Fruit fly (Drosophila melanogaster) whole organism, embryonic: ENCODE results near the gene nonC.

Experiments
- Blimp-1 ChIP-seq: fragments of 200-800 bp; sonication (Bioruptor generic); optimal IDR thresholded peaks from 3 replicates; lab custom pipeline; 2018; ENCODE audit warnings: missing biosample characterization, missing genetic modification characterization, mild to moderate bottlenecking, moderate library complexity, missing genetic modification reagents
- BtbVII ChIP-seq: fragments of 200-800 bp; sonication (Bioruptor generic); optimal IDR thresholded peaks from 3 replicates; lab custom pipeline; 2017; ENCODE audit warnings: missing biosample characterization, mild to moderate bottlenecking, missing genetic modification characterization
- CG10274 ChIP-seq: fragments of 200-800 bp; sonication (Bioruptor generic); optimal IDR thresholded peaks from 3 replicates; lab custom pipeline; 2017; ENCODE audit warnings: missing biosample characterization, mild to moderate bottlenecking, missing genetic modification characterization
- CG10543 ChIP-seq: fragments of 200-800 bp; sonication (Bioruptor generic); optimal IDR thresholded peaks from 3 replicates; lab custom pipeline; 2017; ENCODE audit warnings: missing biosample characterization, mild to moderate bottlenecking, missing genetic modification characterization, moderate library complexity
- CG12104 ChIP-seq: fragments of 200-800 bp; sonication (Bioruptor generic); optimal IDR thresholded peaks from 3 replicates; lab custom pipeline; 2016; ENCODE audit warnings: missing biosample characterization, missing genetic modification characterization
- CG14667 ChIP-seq: fragments of 200-800 bp; sonication (Bioruptor generic); IDR thresholded peaks from 2 replicates; pipeline ENCODE4 v1.3.6; 2022; ENCODE audit warnings: missing biosample characterization, missing genetic modification characterization
- CG15269 ChIP-seq: fragments of 200-800 bp; sonication (Bioruptor generic); optimal IDR thresholded peaks from 2 replicates; lab custom pipeline; 2018; ENCODE audit warnings: missing biosample characterization, mild to moderate bottlenecking, missing genetic modification characterization, moderate library complexity
- CG1529 ChIP-seq: fragments of 200-800 bp; sonication (Bioruptor generic); optimal IDR thresholded peaks from 3 replicates; lab custom pipeline; 2018; ENCODE audit warnings: missing biosample characterization, missing genetic modification characterization
- CG15479 ChIP-seq: fragments of 200-800 bp; sonication (Bioruptor generic); optimal IDR thresholded peaks from 3 replicates; lab custom pipeline; 2019; ENCODE audit warnings: missing biosample characterization, mild to moderate bottlenecking, missing genetic modification characterization, moderate library complexity
- CG17361 ChIP-seq: fragments of 200-800 bp; sonication (Bioruptor generic); IDR thresholded peaks from 3 replicates; pipeline ENCODE4 v1.3.6; 2022; ENCODE audit warnings: missing biosample characterization, missing genetic modification characterization
- CG18262 ChIP-seq: fragments of 200-800 bp; optimal IDR thresholded peaks from 3 replicates; lab custom pipeline; 2019; ENCODE audit warnings: missing biosample characterization, mild to moderate bottlenecking, missing genetic modification characterization, moderate library complexity
- CG18476 ChIP-seq: fragments of 200-800 bp; sonication (Bioruptor generic); optimal IDR thresholded peaks from 2 replicates; lab custom pipeline; 2016; ENCODE audit warnings: missing biosample characterization, mild to moderate bottlenecking, missing genetic modification characterization
- CG18764 ChIP-seq: fragments of 200-800 bp; sonication (Bioruptor generic); optimal IDR thresholded peaks from 3 replicates; lab custom pipeline; 2016; ENCODE audit warnings: missing biosample characterization, missing genetic modification characterization
- CG2712 ChIP-seq: fragments of 200-800 bp; optimal IDR thresholded peaks from 3 replicates; lab custom pipeline; 2019; ENCODE audit warnings: missing biosample characterization, mild to moderate bottlenecking, missing genetic modification characterization, moderate library complexity
- CG31365 ChIP-seq: fragments of 200-800 bp; sonication (Bioruptor generic); optimal IDR thresholded peaks from 2 replicates; lab custom pipeline; 2018; ENCODE audit warnings: missing biosample characterization, mild to moderate bottlenecking, missing genetic modification characterization
- CG7786 ChIP-seq: fragments of 200-800 bp; sonication (Bioruptor generic); optimal IDR thresholded peaks from 2 replicates; lab custom pipeline; 2016; ENCODE audit warnings: missing biosample characterization, missing genetic modification characterization
- CG8359 ChIP-seq: fragments of 200-800 bp; sonication (Bioruptor generic); optimal IDR thresholded peaks from 2 replicates; lab custom pipeline; 2017; ENCODE audit warnings: missing biosample characterization, mild to moderate bottlenecking, missing genetic modification characterization, borderline replicate concordance
- CG8924 ChIP-seq: fragments of 200-800 bp; optimal IDR thresholded peaks from 3 replicates; lab custom pipeline; 2019; ENCODE audit warnings: missing biosample characterization, mild to moderate bottlenecking, missing genetic modification characterization, moderate library complexity
- Dad ChIP-seq: fragments of 200-800 bp; sonication (Bioruptor generic); optimal IDR thresholded peaks from 3 replicates; lab custom pipeline; 2016; ENCODE audit warnings: missing biosample characterization, missing genetic modification characterization
- Dek ChIP-seq: fragments of 200-800 bp; sonication (Bioruptor generic); optimal IDR thresholded peaks from 3 replicates; lab custom pipeline; 2019; ENCODE audit warnings: missing biosample characterization, mild to moderate bottlenecking, missing genetic modification characterization, moderate library complexity
- Eip74EF ChIP-seq, 2 experiments: fragments of 200-800 bp in 1 of 2; fragments of >200 bp in 1 of 2; sonication (Bioruptor generic) in 1 of 2; optimal IDR thresholded peaks; 2 replicates each; lab custom pipeline; 2017 to 2019; ENCODE audit warnings: missing biosample characterization in 2 of 2, missing genetic modification characterization in 2 of 2, mild to moderate bottlenecking in 1 of 2, moderate library complexity in 1 of 2
- H2.0 ChIP-seq: fragments of 200-800 bp; sonication (Bioruptor generic); IDR thresholded peaks from 2 replicates; pipeline ENCODE4 v1.3.6; 2022; ENCODE audit warnings: missing biosample characterization, missing genetic modification characterization
- Hmr ChIP-seq: fragments of 200-800 bp; sonication (Bioruptor generic); optimal IDR thresholded peaks from 3 replicates; lab custom pipeline; 2017; ENCODE audit warnings: mild to moderate bottlenecking, missing biosample characterization, missing genetic modification reagents, missing genetic modification characterization
- Kr ChIP-seq: fragments of 200-800 bp; sonication (Bioruptor generic); optimal IDR thresholded peaks from 2 replicates; lab custom pipeline; 2017; ENCODE audit warnings: missing biosample characterization, mild to moderate bottlenecking, missing genetic modification characterization
- Nf-YC ChIP-seq: fragments of 200-800 bp; optimal IDR thresholded peaks from 3 replicates; lab custom pipeline; 2019; ENCODE audit warnings: missing biosample characterization, mild to moderate bottlenecking, missing genetic modification characterization, moderate library complexity
- YL-1 ChIP-seq: fragments of 200-800 bp; sonication (Bioruptor generic); optimal IDR thresholded peaks from 3 replicates; lab custom pipeline; 2017; ENCODE audit warnings: missing biosample characterization, mild to moderate bottlenecking, missing genetic modification characterization
- al ChIP-seq: fragments of 200-800 bp; sonication (Bioruptor generic); IDR thresholded peaks from 2 replicates; pipeline ENCODE4 v1.3.6; 2022; ENCODE audit warnings: missing biosample characterization, missing genetic modification characterization
- az2 ChIP-seq: fragments of 200-800 bp; sonication (Bioruptor generic); optimal IDR thresholded peaks from 3 replicates; lab custom pipeline; 2016; ENCODE audit warnings: missing biosample characterization, missing genetic modification characterization
- chinmo ChIP-seq: fragments of 200-800 bp; sonication (Bioruptor generic); IDR thresholded peaks from 4 replicates; pipeline ENCODE4 v1.3.6; 2022; ENCODE audit warnings: missing biosample characterization, missing genetic modification characterization; ENCODE audit not compliant: partially characterized antibody
- da ChIP-seq: fragments of 200-800 bp; sonication (Bioruptor generic); optimal IDR thresholded peaks from 2 replicates; lab custom pipeline; 2016; ENCODE audit warnings: missing biosample characterization, missing genetic modification characterization
- danr ChIP-seq: fragments of 200-800 bp; sonication (Bioruptor generic); IDR thresholded peaks from 2 replicates; pipeline ENCODE4 v1.3.6; 2022; ENCODE audit warnings: missing biosample characterization, missing genetic modification characterization
- ems ChIP-seq: fragments of 200-800 bp; sonication (Bioruptor generic); optimal IDR thresholded peaks from 3 replicates; lab custom pipeline; 2016; ENCODE audit warnings: missing biosample characterization, missing genetic modification characterization
- eve ChIP-seq, 2 experiments: fragments of >200 bp; optimal IDR thresholded peaks; 2 replicates each; lab custom pipeline; 2017; ENCODE audit warnings: missing biosample characterization in 2 of 2, missing genetic modification characterization in 2 of 2
- exex ChIP-seq: fragments of 200-800 bp; sonication (Bioruptor generic); optimal IDR thresholded peaks from 4 replicates; lab custom pipeline; 2018; ENCODE audit warnings: missing biosample characterization, mild to moderate bottlenecking, missing genetic modification characterization, moderate library complexity
- hkb ChIP-seq, 2 experiments: fragments of 200-800 bp in 1 of 2; fragments of >200 bp in 1 of 2; sonication (Bioruptor generic) in 1 of 2; IDR thresholded peaks in 1 of 2; optimal IDR thresholded peaks in 1 of 2; 2 replicates each; pipeline versions ENCODE4 v1.3.6 to Lab custom; 2017 to 2022; ENCODE audit warnings: missing biosample characterization in 1 of 2, missing genetic modification characterization in 1 of 2
- kah ChIP-seq: fragments of 200-800 bp; sonication (Bioruptor generic); optimal IDR thresholded peaks from 2 replicates; lab custom pipeline; 2018; ENCODE audit warnings: missing biosample characterization, mild to moderate bottlenecking, missing genetic modification characterization
- maf-S ChIP-seq: fragments of 200-800 bp; sonication (Bioruptor generic); optimal IDR thresholded peaks from 2 replicates; lab custom pipeline; 2016; ENCODE audit warnings: missing biosample characterization, missing genetic modification characterization
- mld ChIP-seq: fragments of 200-800 bp; sonication (Bioruptor generic); IDR thresholded peaks from 3 replicates; pipeline ENCODE4 v1.3.6; 2022; ENCODE audit warnings: missing biosample characterization, missing genetic modification characterization; ENCODE audit not compliant: partially characterized antibody
- pan ChIP-seq, 4 experiments: fragments of >200 bp in 3 of 4; fragments of 200-800 bp in 1 of 4; sonication (Bioruptor generic) in 1 of 4; optimal IDR thresholded peaks in 3 of 4; IDR thresholded peaks in 1 of 4; 2 replicates each; pipeline versions ENCODE4 v1.3.6 to Lab custom; 2017 to 2022; ENCODE audit warnings: missing biosample characterization in 2 of 4, missing genetic modification characterization in 2 of 4, mixed read lengths in 1 of 4
- pho ChIP-seq: fragments of 200-800 bp; sonication (Bioruptor generic); optimal IDR thresholded peaks from 2 replicates; lab custom pipeline; 2016; ENCODE audit warnings: missing biosample characterization, missing genetic modification characterization
- pita ChIP-seq: fragments of 200-800 bp; sonication (Bioruptor generic); optimal IDR thresholded peaks from 2 replicates; lab custom pipeline; 2017; ENCODE audit warnings: missing biosample characterization, mild to moderate bottlenecking, missing genetic modification characterization
- pum ChIP-seq: fragments of 200-800 bp; sonication (Bioruptor generic); optimal IDR thresholded peaks from 2 replicates; lab custom pipeline; 2016; ENCODE audit warnings: missing biosample characterization, missing genetic modification characterization
- sens ChIP-seq: fragments of 200-800 bp; sonication (Bioruptor generic); peaks from one replicate; lab custom pipeline; 2016; ENCODE audit warnings: missing biosample characterization, missing genetic modification characterization
- slbo ChIP-seq: fragments of 200-800 bp; sonication (Bioruptor generic); IDR thresholded peaks from 2 replicates; pipeline ENCODE4 v1.3.6; 2022; ENCODE audit warnings: missing biosample characterization, missing genetic modification characterization
- sqz ChIP-seq: fragments of 200-800 bp; sonication (Bioruptor generic); optimal IDR thresholded peaks from 3 replicates; lab custom pipeline; 2018; ENCODE audit warnings: missing biosample characterization, mild to moderate bottlenecking, missing genetic modification characterization
- twi ChIP-seq: fragments of 200-800 bp; optimal IDR thresholded peaks from 2 replicates; lab custom pipeline; 2019; ENCODE audit warnings: missing biosample characterization, mild to moderate bottlenecking, missing genetic modification characterization, moderate library complexity
- unpg ChIP-seq: fragments of 200-800 bp; sonication (Bioruptor generic); optimal IDR thresholded peaks from 3 replicates; lab custom pipeline; 2018; ENCODE audit warnings: missing biosample characterization, mild to moderate bottlenecking, missing genetic modification characterization, moderate library complexity
- usp ChIP-seq: fragments of >200 bp; optimal IDR thresholded peaks from 2 replicates; lab custom pipeline; 2017; ENCODE audit warnings: missing biosample characterization, missing genetic modification characterization
- wek ChIP-seq: fragments of 200-800 bp; sonication (Bioruptor generic); optimal IDR thresholded peaks from 3 replicates; lab custom pipeline; 2018; ENCODE audit warnings: missing biosample characterization, mild to moderate bottlenecking, missing genetic modification characterization, moderate library complexity

The nonC gene

dm6 chrX:6874918-6875454 lies 50.7 kb downstream of the nonC start (continued):
- TF ChIP-seq hkb (optimal IDR thresholded peaks at IDR 0.05; lab: Kevin White, UChicago): no peak
- no peak for TF ChIP-seq hkb (GFP tag; IDR thresholded peaks at IDR 0.05; lab: Robert Waterston, UW)
- TF ChIP-seq CG18262 (tag; lab: Kevin White, UChicago): no peak
- TF ChIP-seq BtbVII (GFP tag; lab: Kevin White, UChicago): no peak
- TF ChIP-seq CG15269 (tag; lab: Kevin White, UChicago): peak; percentile 17
- TF ChIP-seq YL-1 (GFP tag; lab: Kevin White, UChicago): no peak
- TF ChIP-seq wek (GFP tag; lab: Kevin White, UChicago): peak; percentile 85
- TF ChIP-seq CG14667 (GFP tag; lab: Robert Waterston, UW): no peak
- no peak for TF ChIP-seq usp (GFP tag; lab: Kevin White, UChicago)
- no peak for TF ChIP-seq CG18764 (GFP tag; lab: Kevin White, UChicago)
- peak; percentile 44 for TF ChIP-seq Nf-YC (tag; lab: Kevin White, UChicago)
- TF ChIP-seq da (GFP tag; lab: Kevin White, UChicago): no peak
- no peak for TF ChIP-seq kah (GFP tag; lab: Kevin White, UChicago)
- TF ChIP-seq az2 (GFP tag; lab: Kevin White, UChicago): no peak
- no peak for TF ChIP-seq Dek (tag; lab: Kevin White, UChicago)
- TF ChIP-seq CG2712 (tag; lab: Kevin White, UChicago): peak; percentile 35
- TF ChIP-seq CG7786 (GFP tag; lab: Kevin White, UChicago): no peak
- no peak for TF ChIP-seq exex
- no peak for TF ChIP-seq maf-S (GFP tag; lab: Kevin White, UChicago)
- TF ChIP-seq Kr: no peak
- TF ChIP-seq twi (tag; lab: Kevin White, UChicago): no peak
- TF ChIP-seq CG8924 (tag; lab: Kevin White, UChicago): peak; percentile 30
- no peak for TF ChIP-seq Hmr (GFP tag; lab: Kevin White, UChicago)
- TF ChIP-seq unpg: peak; percentile 29
- TF ChIP-seq CG8359 (GFP tag; lab: Kevin White, UChicago): no peak
- TF ChIP-seq CG18476: no peak
- TF ChIP-seq pho (GFP tag; lab: Kevin White, UChicago): no peak
- no peak for TF ChIP-seq sens
- no peak for TF ChIP-seq Blimp-1 (GFP tag; lab: Kevin White, UChicago)
- TF ChIP-seq Dad: no peak
- TF ChIP-seq CG10274 (GFP tag; lab: Kevin White, UChicago): no peak
- no peak for TF ChIP-seq danr (GFP tag; lab: Robert Waterston, UW)
- TF ChIP-seq mld (GFP tag; lab: Robert Waterston, UW): no peak
- TF ChIP-seq CG17361: no peak
- TF ChIP-seq Eip74EF (GFP tag; optimal IDR thresholded peaks at IDR 0.05; lab: Kevin White, UChicago): no peak
- 0 out of 4 replicates have a peak, but pooled peaks have one; percentile 30 for TF ChIP-seq chinmo (GFP tag; lab: Robert Waterston, UW)
- no peak for TF ChIP-seq CG12104 (GFP tag; lab: Kevin White, UChicago)
- no peak for TF ChIP-seq eve (GFP tag; optimal IDR thresholded peaks at IDR 0.05; lab: Kevin White, UChicago)
- TF ChIP-seq CG10543: no peak
- TF ChIP-seq pita (GFP tag; lab: Kevin White, UChicago): no peak
- TF ChIP-seq CG31365 (tag; lab: Kevin White, UChicago): no peak
- no peak for TF ChIP-seq ems (GFP tag; lab: Kevin White, UChicago)
- TF ChIP-seq CG1529 (GFP tag; lab: Kevin White, UChicago): no peak
- TF ChIP-seq al (GFP tag; lab: Robert Waterston, UW): no peak
- TF ChIP-seq pum (GFP tag; lab: Kevin White, UChicago): no peak
- no peak for TF ChIP-seq H2.0
- no peak for TF ChIP-seq CG15479 (GFP tag; lab: Kevin White, UChicago)
- 0 out of 2 replicates have a peak, but pooled peaks have one; percentile 13 for TF ChIP-seq slbo (GFP tag; lab: Robert Waterston, UW)
- TF ChIP-seq pan (optimal IDR thresholded peaks at IDR 0.05; lab: Kevin White, UChicago): no peak
- peak in 1 of 2 experiments; percentile 10 for TF ChIP-seq pan (GFP tag; optimal IDR thresholded peaks at IDR 0.05 in 1 of 2, IDR thresholded peaks at IDR 0.05 in 1 of 2)
- peak; percentile 67 for TF ChIP-seq sqz (GFP tag; lab: Kevin White, UChicago)
